Worm (Caenorhabditis elegans) whole organism, L1 larva: ENCODE results near the gene ZK994.6.

Experiments
- ceh-88 ChIP-seq: fragments of 200-800 bp; sonication (Bioruptor generic); IDR thresholded peaks from 2 replicates; pipeline ENCODE4 v1.3.6; 2022; ENCODE audit warnings: missing genetic modification characterization, missing compliant biosample characterization
- ceh-90 ChIP-seq: sonication (generic microtip); optimal IDR thresholded peaks from 2 replicates; lab custom pipeline; 2016; ENCODE audit warnings: missing genetic modification characterization, missing compliant biosample characterization
- lin-13 ChIP-seq: fragments of 150-350 bp; optimal IDR thresholded peaks from 2 replicates; lab custom pipeline; 2014; ENCODE audit warnings: missing biosample characterization, missing genetic modification reagents, missing genetic modification characterization
- nhr-237 ChIP-seq: fragments of 150-350 bp; optimal IDR thresholded peaks from 2 replicates; lab custom pipeline; 2014; ENCODE audit warnings: missing biosample characterization, missing genetic modification characterization
- pax-3 ChIP-seq: fragments of 200-800 bp; sonication (Bioruptor generic); optimal IDR thresholded peaks from 2 replicates; lab custom pipeline; 2018; ENCODE audit warnings: mild to moderate bottlenecking, missing genetic modification characterization, moderate library complexity, missing compliant biosample characterization
- pqm-1 ChIP-seq: sonication (generic microtip); optimal IDR thresholded peaks from 3 replicates; lab custom pipeline; 2017; ENCODE audit warnings: missing biosample characterization, missing genetic modification characterization
- snpc-4 ChIP-seq: fragments of 150-350 bp; optimal IDR thresholded peaks from 2 replicates; lab custom pipeline; 2014; ENCODE audit warnings: missing biosample characterization, missing genetic modification characterization
- unc-86 ChIP-seq: sonication (generic microtip); optimal IDR thresholded peaks from 2 replicates; lab custom pipeline; 2016; ENCODE audit warnings: missing genetic modification characterization, missing compliant biosample characterization
- ztf-4 ChIP-seq: fragments of 150-350 bp; optimal IDR thresholded peaks from 2 replicates; lab custom pipeline; 2014; ENCODE audit warnings: missing biosample characterization, missing genetic modification characterization

DNA sequence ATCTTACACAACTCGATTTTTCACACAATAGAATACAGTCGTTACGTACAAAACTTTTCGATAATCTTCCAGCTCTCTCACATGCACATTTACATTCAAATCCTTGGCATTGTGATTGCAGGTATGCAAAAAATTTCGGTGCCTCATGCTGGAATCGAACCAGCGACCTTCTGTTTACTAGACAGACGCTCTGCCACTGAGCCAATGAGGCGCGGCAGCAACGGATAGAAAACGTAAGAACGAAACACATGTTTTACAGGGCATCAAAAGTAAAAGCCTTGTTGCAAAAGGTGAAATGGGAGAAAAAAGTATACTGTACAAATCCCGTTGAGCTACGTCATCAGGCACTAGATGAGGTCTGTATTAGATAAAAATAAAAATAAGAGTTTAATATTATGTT is 11.3 kb downstream of the ZK994.6 start:
- TF ChIP-seq ceh-90 (tag; lab: Kevin White, UChicago), result no peak
- no peak for TF ChIP-seq unc-86 (tag; lab: Kevin White, UChicago)
- TF ChIP-seq nhr-237, result no peak
- no peak for TF ChIP-seq ceh-88
- TF ChIP-seq ztf-4, result no peak
- no peak for TF ChIP-seq snpc-4 (tag; lab: Kevin White, UChicago)
- no peak for TF ChIP-seq pax-3 (tag; lab: Kevin White, UChicago)
- no peak for TF ChIP-seq pqm-1 (tag; lab: Kevin White, UChicago)
- TF ChIP-seq lin-13, result no peak
